Worm (Caenorhabditis elegans) whole organism, midembryonic: Measurements from ENCODE around the gene C39B5.14.

Source experiments
- ref-1 ChIP-seq: fragments of 200-800 bp; sonication (Bioruptor generic); conservative IDR thresholded peaks from 2 replicates; pipeline ENCODE4 v1.3.6; 2022; ENCODE audit warnings: missing genetic modification reagents, missing genetic modification characterization, missing compliant biosample characterization
- tab-1 ChIP-seq: fragments of 200-800 bp; sonication (Bioruptor generic); IDR thresholded peaks from 2 replicates; pipeline ENCODE4 v1.3.6; 2022; ENCODE audit warnings: missing genetic modification characterization, missing compliant biosample characterization

- TF ChIP-seq tab-1 (no peak), ref-1 (GFP tag; lab: Robert Waterston, UW) (no peak)
Measured at ce11 chrIII:2265986-2266701, 54.9 kb downstream of the C39B5.14 start, which contains the start of gene fbxa-9.
